Fruit fly (Drosophila melanogaster) whole organism, pupa: ENCODE measurements around the gene Or88a.

ENCODE experiments used
- CG14655 ChIP-seq: fragments of 200-800 bp; sonication (Bioruptor generic); optimal IDR thresholded peaks from 3 replicates; lab custom pipeline; 2017; ENCODE audit warnings: mild to moderate bottlenecking, missing biosample characterization, missing genetic modification reagents, missing genetic modification characterization
- CG15710 ChIP-seq: fragments of 200-800 bp; sonication (Bioruptor generic); optimal IDR thresholded peaks from 2 replicates; lab custom pipeline; 2018; ENCODE audit warnings: missing biosample characterization, mild to moderate bottlenecking, missing genetic modification characterization, moderate library complexity
- CG17806 ChIP-seq: fragments of 200-800 bp; sonication (Bioruptor generic); optimal IDR thresholded peaks from 2 replicates; lab custom pipeline; 2018; ENCODE audit warnings: missing biosample characterization, mild to moderate bottlenecking, missing genetic modification characterization, moderate library complexity
- CG34367 ChIP-seq: fragments of 200-800 bp; sonication (Bioruptor generic); optimal IDR thresholded peaks from 2 replicates; lab custom pipeline; 2018; ENCODE audit warnings: missing biosample characterization, mild to moderate bottlenecking, missing genetic modification characterization
- CG4496 ChIP-seq: fragments of 200-800 bp; sonication (Bioruptor generic); IDR thresholded peaks from 3 replicates; pipeline ENCODE4 v1.3.6; 2022; ENCODE audit warnings: missing biosample characterization, missing genetic modification characterization
- CG8159 ChIP-seq: fragments of 200-800 bp; sonication (Bioruptor generic); optimal IDR thresholded peaks from 3 replicates; lab custom pipeline; 2018; ENCODE audit warnings: missing biosample characterization, mild to moderate bottlenecking, missing genetic modification characterization, moderate library complexity
- D1 ChIP-seq: fragments of 200-800 bp; sonication (Bioruptor generic); optimal IDR thresholded peaks from 2 replicates; lab custom pipeline; 2018; ENCODE audit warnings: missing biosample characterization, mild to moderate bottlenecking, missing genetic modification characterization, moderate library complexity
- EcR ChIP-seq: fragments of 200-800 bp; sonication (Bioruptor generic); optimal IDR thresholded peaks from 3 replicates; lab custom pipeline; 2019; ENCODE audit warnings: missing biosample characterization, missing genetic modification characterization, mild to moderate bottlenecking, moderate library complexity, missing genetic modification reagents
- Ets98B ChIP-seq: fragments of 200-800 bp; sonication (Bioruptor generic); IDR thresholded peaks from 2 replicates; pipeline ENCODE4 v1.3.6; 2022; ENCODE audit warnings: missing biosample characterization, missing genetic modification characterization
- Pif1B ChIP-seq: fragments of 200-800 bp; sonication (Bioruptor generic); optimal IDR thresholded peaks from 3 replicates; lab custom pipeline; 2016; ENCODE audit warnings: missing biosample characterization, missing genetic modification characterization
- Snoo ChIP-seq: fragments of 200-800 bp; sonication (Bioruptor generic); optimal IDR thresholded peaks from 3 replicates; lab custom pipeline; 2017; ENCODE audit warnings: missing biosample characterization, mild to moderate bottlenecking, missing genetic modification characterization, inconsistent platforms
- rn ChIP-seq: fragments of 200-800 bp; sonication (Bioruptor generic); IDR thresholded peaks from 2 replicates; pipeline ENCODE4 v1.3.6; 2022; ENCODE audit warnings: missing biosample characterization, missing genetic modification characterization

dm6 chr3R:14100962-14101361, 8.3 kb upstream of the Or88a start:
- no peak for TF ChIP-seq CG14655
- TF ChIP-seq CG15710 (tag; lab: Kevin White, UChicago), result no peak
- no peak for TF ChIP-seq EcR
- TF ChIP-seq CG4496 (GFP tag; lab: Robert Waterston, UW), result no peak
- no peak for TF ChIP-seq CG8159 (tag; lab: Kevin White, UChicago)
- TF ChIP-seq CG17806, result no peak
- TF ChIP-seq Ets98B (GFP tag; lab: Robert Waterston, UW), result no peak
- TF ChIP-seq Pif1B (GFP tag; lab: Kevin White, UChicago), result no peak
- TF ChIP-seq Snoo (tag; lab: Kevin White, UChicago), result no peak
- TF ChIP-seq D1 (tag; lab: Kevin White, UChicago), result no peak
- TF ChIP-seq CG34367 (tag; lab: Kevin White, UChicago), result no peak
- TF ChIP-seq rn (GFP tag; lab: Robert Waterston, UW), result no peak
